Worm (Caenorhabditis elegans) whole organism, early embryonic: Measurements from ENCODE around the gene R193.2.

Source experiments
- B0310.2 ChIP-seq: sonication (generic microtip); optimal IDR thresholded peaks from 2 replicates; lab custom pipeline; 2016; ENCODE audit warnings: mild to moderate bottlenecking, missing genetic modification characterization, missing compliant biosample characterization
- F13C5.2 ChIP-seq: sonication (generic microtip); optimal IDR thresholded peaks from 2 replicates; lab custom pipeline; 2017; ENCODE audit warnings: mild to moderate bottlenecking, missing genetic modification characterization, inconsistent platforms, missing compliant biosample characterization
- aly-1 ChIP-seq: sonication (generic microtip); optimal IDR thresholded peaks from 2 replicates; lab custom pipeline; 2016; ENCODE audit warnings: missing genetic modification characterization, missing compliant biosample characterization
- ama-1 ChIP-seq: fragments of 150-350 bp; optimal IDR thresholded peaks from 2 replicates; lab custom pipeline; 2014
- ceh-13 ChIP-seq: fragments of 200-800 bp; sonication (Bioruptor generic); optimal IDR thresholded peaks from 2 replicates; lab custom pipeline; 2018; ENCODE audit warnings: mild to moderate bottlenecking, missing genetic modification characterization, missing compliant biosample characterization
- ceh-36 ChIP-seq: sonication (generic microtip); optimal IDR thresholded peaks from 2 replicates; lab custom pipeline; 2016; ENCODE audit warnings: missing genetic modification characterization, inconsistent platforms, missing compliant biosample characterization
- ets-7 ChIP-seq: sonication (generic microtip); optimal IDR thresholded peaks from 2 replicates; lab custom pipeline; 2016; ENCODE audit warnings: missing genotype, missing genetic modification characterization, missing compliant biosample characterization
- flt-1 ChIP-seq: fragments of 200-800 bp; sonication (Bioruptor generic); IDR thresholded peaks from 2 replicates; pipeline ENCODE4 v1.3.6; 2022; ENCODE audit warnings: missing genetic modification characterization, missing compliant biosample characterization
- hmbx-1 ChIP-seq: sonication (generic microtip); optimal IDR thresholded peaks from 2 replicates; lab custom pipeline; 2016; ENCODE audit warnings: mild to moderate bottlenecking, missing genetic modification characterization, missing compliant biosample characterization
- hmg-4 ChIP-seq: fragments of 200-800 bp; sonication (Bioruptor generic); optimal IDR thresholded peaks from 2 replicates; lab custom pipeline; 2018; ENCODE audit warnings: mild to moderate bottlenecking, missing genetic modification characterization, missing compliant biosample characterization
- hnd-1 ChIP-seq: sonication (generic microtip); optimal IDR thresholded peaks from 2 replicates; lab custom pipeline; 2016; ENCODE audit warnings: missing genetic modification characterization, missing compliant biosample characterization
- pes-1 ChIP-seq: fragments of 200-800 bp; sonication (Bioruptor generic); IDR thresholded peaks from 2 replicates; pipeline ENCODE4 v1.3.6; 2022; ENCODE audit warnings: missing genetic modification reagents, missing genetic modification characterization, missing compliant biosample characterization
- scrt-1 ChIP-seq: fragments of 200-800 bp; sonication (Bioruptor generic); IDR thresholded peaks from 2 replicates; pipeline ENCODE4 v1.3.6; 2022; ENCODE audit warnings: missing genetic modification characterization, missing compliant biosample characterization
- sea-1 ChIP-seq: fragments of 200-800 bp; sonication (Bioruptor generic); conservative IDR thresholded peaks from 2 replicates; pipeline ENCODE4 v1.3.6; 2022; ENCODE audit warnings: missing genetic modification characterization, missing compliant biosample characterization
- tbx-11 ChIP-seq: fragments of 200-800 bp; sonication (Bioruptor generic); IDR thresholded peaks from 2 replicates; pipeline ENCODE4 v1.3.6; 2022; ENCODE audit warnings: missing genetic modification characterization, missing compliant biosample characterization
- tbx-37 ChIP-seq: fragments of 200-800 bp; sonication (Bioruptor generic); conservative IDR thresholded peaks from 2 replicates; pipeline ENCODE4 v1.3.6; 2022; ENCODE audit warnings: missing genetic modification reagents, missing genetic modification characterization, missing compliant biosample characterization
- tra-4 ChIP-seq: sonication (generic microtip); optimal IDR thresholded peaks from 2 replicates; lab custom pipeline; 2017; ENCODE audit warnings: missing genetic modification characterization, missing compliant biosample characterization

R193.2 gene

ce11 chrX:1093154-1093553 lies 55.2 kb downstream of the R193.2 start:
- TF ChIP-seq tra-4 (tag; lab: Kevin White, UChicago) (no peak), F13C5.2 (peak; percentile 91), aly-1 (tag; lab: Kevin White, UChicago) (no peak), ets-7 (tag; lab: Kevin White, UChicago) (no peak), tbx-11 (GFP tag; lab: Robert Waterston, UW) (no peak), B0310.2 (tag; lab: Kevin White, UChicago) (no peak), hnd-1 (tag; lab: Kevin White, UChicago) (peak; percentile 9), hmg-4 (peak; percentile 91), ceh-13 (GFP tag; lab: Kevin White, UChicago) (no peak), ceh-36 (tag; lab: Kevin White, UChicago) (no peak), scrt-1 (no peak), tbx-37 (no peak), sea-1 (GFP tag; lab: Robert Waterston, UW) (0 out of 2 replicates have a peak, but pooled peaks have one; percentile 38), ama-1 (lab: Kevin White, UChicago) (no peak), pes-1 (GFP tag; lab: Robert Waterston, UW) (no peak), hmbx-1 (tag; lab: Kevin White, UChicago) (no peak), flt-1 (GFP tag; lab: Robert Waterston, UW) (0 out of 2 replicates have a peak, but pooled peaks have one; percentile 13)

ce11 chrX:1089676-1090075 lies 58.7 kb downstream of the R193.2 start:
- TF ChIP-seq F13C5.2 (no peak), ama-1 (lab: Kevin White, UChicago) (no peak), ceh-13 (GFP tag; lab: Kevin White, UChicago) (no peak), tbx-37 (no peak), B0310.2 (tag; lab: Kevin White, UChicago) (no peak), aly-1 (tag; lab: Kevin White, UChicago) (no peak), sea-1 (GFP tag; lab: Robert Waterston, UW) (no peak), scrt-1 (no peak), pes-1 (GFP tag; lab: Robert Waterston, UW) (no peak), tra-4 (tag; lab: Kevin White, UChicago) (no peak), ets-7 (tag; lab: Kevin White, UChicago) (no peak)

- TF ChIP-seq sea-1 (GFP tag; lab: Robert Waterston, UW) (no peak), ets-7 (tag; lab: Kevin White, UChicago) (no peak), scrt-1 (no peak), B0310.2 (tag; lab: Kevin White, UChicago) (no peak), ama-1 (lab: Kevin White, UChicago) (no peak), tra-4 (tag; lab: Kevin White, UChicago) (no peak), ceh-36 (tag; lab: Kevin White, UChicago) (no peak), tbx-11 (GFP tag; lab: Robert Waterston, UW) (no peak), hnd-1 (tag; lab: Kevin White, UChicago) (no peak), hmg-4 (no peak)
These were observed 59.3 kb downstream of the R193.2 start for ce11 chrX:1089133-1089532.

- no peak for TF ChIP-seq sea-1 (GFP tag; lab: Robert Waterston, UW)
- no peak for TF ChIP-seq tra-4 (tag; lab: Kevin White, UChicago)
- no peak for TF ChIP-seq B0310.2 (tag; lab: Kevin White, UChicago)
- TF ChIP-seq aly-1 (tag; lab: Kevin White, UChicago), result no peak
- TF ChIP-seq pes-1 (GFP tag; lab: Robert Waterston, UW), result no peak
- no peak for TF ChIP-seq ceh-13 (GFP tag; lab: Kevin White, UChicago)
- TF ChIP-seq hmbx-1 (tag; lab: Kevin White, UChicago), result no peak
- no peak for TF ChIP-seq scrt-1
- TF ChIP-seq ama-1 (lab: Kevin White, UChicago), result no peak
- TF ChIP-seq tbx-37, result no peak
These were observed 60.3 kb downstream of the R193.2 start, which contains the start of gene rei-2 for ce11 chrX:1088048-1088447. Gene rei-2 (minus strand): TSS chrX:1088148.

ce11 chrX:1086406-1086897 lies 61.9 kb downstream of the R193.2 start:
- TF ChIP-seq hmg-4, result no peak
- TF ChIP-seq ceh-13 (GFP tag; lab: Kevin White, UChicago), result no peak
- TF ChIP-seq tra-4 (tag; lab: Kevin White, UChicago), result no peak
- TF ChIP-seq aly-1 (tag; lab: Kevin White, UChicago), result no peak
- no peak for TF ChIP-seq hnd-1 (tag; lab: Kevin White, UChicago)
- no peak for TF ChIP-seq hmbx-1 (tag; lab: Kevin White, UChicago)
- TF ChIP-seq ceh-36 (tag; lab: Kevin White, UChicago), result no peak
- TF ChIP-seq sea-1 (GFP tag; lab: Robert Waterston, UW), result no peak
- TF ChIP-seq ama-1 (lab: Kevin White, UChicago), result no peak

ce11 chrX:1085000-1085399 lies 63.4 kb downstream of the R193.2 start:
- TF ChIP-seq ets-7 (tag; lab: Kevin White, UChicago) (no peak), hnd-1 (tag; lab: Kevin White, UChicago) (no peak), hmg-4 (no peak), ceh-36 (tag; lab: Kevin White, UChicago) (no peak), tra-4 (tag; lab: Kevin White, UChicago) (no peak), flt-1 (GFP tag; lab: Robert Waterston, UW) (no peak), F13C5.2 (no peak), aly-1 (tag; lab: Kevin White, UChicago) (no peak), ama-1 (lab: Kevin White, UChicago) (no peak), ceh-13 (GFP tag; lab: Kevin White, UChicago) (no peak), pes-1 (GFP tag; lab: Robert Waterston, UW) (no peak), hmbx-1 (tag; lab: Kevin White, UChicago) (no peak), tbx-11 (GFP tag; lab: Robert Waterston, UW) (no peak), tbx-37 (no peak), scrt-1 (no peak)
